Worm (Caenorhabditis elegans) whole organism, L4 larva: ENCODE data around the gene ZK795.2.

Experiments
- F26F4.8 ChIP-seq: fragments of 200-800 bp; sonication (Bioruptor generic); conservative IDR thresholded peaks from 2 replicates; pipeline ENCODE4 v1.3.6; 2022; ENCODE audit warnings: missing genetic modification characterization, missing compliant biosample characterization
- F44E2.7 ChIP-seq: fragments of 200-800 bp; sonication (Bioruptor generic); IDR thresholded peaks from 2 replicates; pipeline ENCODE4 v2.1.2; 2022; ENCODE audit warnings: missing genetic modification characterization, missing compliant biosample characterization
- T20F7.1 ChIP-seq: fragments of 200-800 bp; sonication (Bioruptor generic); optimal IDR thresholded peaks from 2 replicates; lab custom pipeline; 2018; ENCODE audit warnings: mild to moderate bottlenecking, missing genetic modification characterization, missing compliant biosample characterization
- aha-1 ChIP-seq: fragments of 150-350 bp; peaks from one replicate; lab custom pipeline; 2014; ENCODE audit warnings: missing biosample characterization, missing genetic modification characterization
- ceh-44 ChIP-seq: fragments of 200-800 bp; sonication (Bioruptor generic); IDR thresholded peaks from 2 replicates; pipeline ENCODE4 v1.3.6; 2022; ENCODE audit warnings: missing genetic modification reagents, missing genetic modification characterization, missing compliant biosample characterization
- ceh-62 ChIP-seq: sonication (generic microtip); optimal IDR thresholded peaks from 2 replicates; lab custom pipeline; 2017; ENCODE audit warnings: missing biosample characterization, missing genetic modification characterization
- daf-12 ChIP-seq: fragments of 150-350 bp; optimal IDR thresholded peaks from 2 replicates; lab custom pipeline; 2014; ENCODE audit warnings: missing biosample characterization, missing genetic modification reagents, missing genetic modification characterization
- daf-16 ChIP-seq, 3 experiments: sonication (generic microtip); optimal IDR thresholded peaks; 2 replicates each; lab custom pipeline; 2016 to 2017; ENCODE audit warnings: missing genetic modification characterization in 3 of 3, missing genetic modification reagents in 3 of 3, mild to moderate bottlenecking in 2 of 3, missing compliant biosample characterization in 2 of 3, missing biosample characterization in 1 of 3, moderate library complexity in 1 of 3
- dmd-6 ChIP-seq: fragments of 200-800 bp; sonication (Bioruptor generic); IDR thresholded peaks from 2 replicates; pipeline ENCODE4 v1.3.6; 2022; ENCODE audit warnings: missing genetic modification reagents, missing genetic modification characterization, missing compliant biosample characterization
- dpl-1 ChIP-seq: fragments of 150-350 bp; optimal IDR thresholded peaks from 2 replicates; lab custom pipeline; 2014; ENCODE audit warnings: missing biosample characterization, missing genetic modification reagents, missing genetic modification characterization
- dve-1 ChIP-seq: sonication (generic microtip); optimal IDR thresholded peaks from 2 replicates; lab custom pipeline; 2017; ENCODE audit warnings: antibody characterized with exemption, mild to moderate bottlenecking, missing genetic modification characterization, missing compliant biosample characterization; ENCODE audit not compliant: insufficient read depth
- hif-1 ChIP-seq, 2 experiments: sonication (generic microtip); optimal IDR thresholded peaks; 2 replicates each; lab custom pipeline; 2016 to 2017; ENCODE audit warnings: missing compliant biosample characterization in 2 of 2, missing genetic modification characterization in 2 of 2, missing genetic modification reagents in 2 of 2, missing genotype in 2 of 2, mild to moderate bottlenecking in 1 of 2
- hlh-11 ChIP-seq: fragments of 200-800 bp; sonication (Bioruptor generic); optimal IDR thresholded peaks from 2 replicates; lab custom pipeline; 2018; ENCODE audit warnings: mild to moderate bottlenecking, missing genetic modification characterization, missing compliant biosample characterization
- hlh-30 ChIP-seq: sonication (generic microtip); optimal IDR thresholded peaks from 2 replicates; lab custom pipeline; 2017; ENCODE audit warnings: antibody characterized with exemption, mild to moderate bottlenecking, missing genetic modification characterization, missing compliant biosample characterization; ENCODE audit not compliant: insufficient read depth
- jun-1 ChIP-seq: fragments of 150-350 bp; optimal IDR thresholded peaks from 2 replicates; lab custom pipeline; 2014; ENCODE audit warnings: missing biosample characterization, missing genetic modification reagents, missing genetic modification characterization
- lim-7 ChIP-seq: fragments of 200-800 bp; sonication (Bioruptor generic); IDR thresholded peaks from 2 replicates; pipeline ENCODE4 v1.3.6; 2022; ENCODE audit warnings: missing genetic modification characterization, missing compliant biosample characterization
- lin-1 ChIP-seq: fragments of 200-800 bp; sonication (Bioruptor generic); IDR thresholded peaks from 2 replicates; pipeline ENCODE4 v1.3.6; 2022; ENCODE audit warnings: missing genetic modification reagents, missing genetic modification characterization, missing compliant biosample characterization
- lin-15B ChIP-seq: fragments of 150-350 bp; sonication (generic microtip); optimal IDR thresholded peaks from 3 replicates; lab custom pipeline; 2014; ENCODE audit warnings: missing biosample characterization, missing genetic modification characterization
- lsy-2 ChIP-seq, 2 experiments: fragments of 150-350 bp in 1 of 2; sonication (generic microtip) in 1 of 2; optimal IDR thresholded peaks; 2 replicates each; lab custom pipeline; 2014 to 2017; ENCODE audit warnings: missing biosample characterization in 2 of 2, missing genetic modification characterization in 2 of 2
- madf-5 ChIP-seq, 2 experiments: fragments of 200-800 bp; sonication (Bioruptor generic); IDR thresholded peaks; 2 replicates each; pipeline ENCODE4 v1.3.6; 2022; ENCODE audit warnings: missing compliant biosample characterization in 2 of 2, missing genetic modification characterization in 2 of 2
- madf-9 ChIP-seq: fragments of 200-800 bp; sonication (Bioruptor generic); conservative IDR thresholded peaks from 2 replicates; pipeline ENCODE4 v1.3.6; 2022; ENCODE audit warnings: missing genetic modification reagents, missing genetic modification characterization, missing compliant biosample characterization
- mdl-1 ChIP-seq, 2 experiments: fragments of 150-350 bp in 1 of 2; sonication (generic microtip) in 1 of 2; optimal IDR thresholded peaks; 2 replicates each; lab custom pipeline; 2014 to 2017; ENCODE audit warnings: missing biosample characterization in 2 of 2, missing genetic modification characterization in 2 of 2
- mdt-29 ChIP-seq: fragments of 200-800 bp; sonication (Bioruptor generic); IDR thresholded peaks from 2 replicates; pipeline ENCODE4 v1.3.6; 2022; ENCODE audit warnings: missing genetic modification reagents, missing genetic modification characterization, missing compliant biosample characterization
- mes-2 ChIP-seq: sonication (generic microtip); optimal IDR thresholded peaks from 2 replicates; lab custom pipeline; 2016; ENCODE audit warnings: missing genotype, mild to moderate bottlenecking, missing genetic modification characterization, missing compliant biosample characterization; ENCODE audit not compliant: poor library complexity, severe bottlenecking
- mxl-3 ChIP-seq: fragments of 200-800 bp; sonication (Bioruptor generic); optimal IDR thresholded peaks from 2 replicates; lab custom pipeline; 2018; ENCODE audit warnings: mild to moderate bottlenecking, missing genetic modification characterization, missing compliant biosample characterization
- nhr-10 ChIP-seq: fragments of 150-350 bp; optimal IDR thresholded peaks from 2 replicates; lab custom pipeline; 2014; ENCODE audit warnings: missing biosample characterization, missing genetic modification characterization
- nhr-102 ChIP-seq: sonication (generic microtip); optimal IDR thresholded peaks from 2 replicates; lab custom pipeline; 2016; ENCODE audit warnings: mild to moderate bottlenecking, missing genetic modification characterization, moderate library complexity, missing compliant biosample characterization
- nhr-11 ChIP-seq: fragments of 150-350 bp; optimal IDR thresholded peaks from 2 replicates; lab custom pipeline; 2014; ENCODE audit warnings: missing biosample characterization, missing genetic modification characterization
- nhr-28 ChIP-seq: fragments of 150-350 bp; optimal IDR thresholded peaks from 2 replicates; lab custom pipeline; 2014; ENCODE audit warnings: missing biosample characterization, missing genetic modification characterization
- nhr-41 ChIP-seq: fragments of 200-800 bp; sonication (Bioruptor generic); IDR thresholded peaks from 2 replicates; pipeline ENCODE4 v1.3.6; 2022; ENCODE audit warnings: missing genetic modification reagents, missing genetic modification characterization, missing compliant biosample characterization
- nhr-48 ChIP-seq: sonication (generic microtip); optimal IDR thresholded peaks from 2 replicates; lab custom pipeline; 2016; ENCODE audit warnings: mild to moderate bottlenecking, missing genetic modification characterization, missing compliant biosample characterization
- nhr-6 ChIP-seq: fragments of 150-350 bp; optimal IDR thresholded peaks from 2 replicates; lab custom pipeline; 2014; ENCODE audit warnings: missing biosample characterization, missing genetic modification characterization
- nhr-76 ChIP-seq: fragments of 150-350 bp; optimal IDR thresholded peaks from 2 replicates; lab custom pipeline; 2014; ENCODE audit warnings: missing biosample characterization, missing genetic modification characterization
- nhr-77 ChIP-seq: fragments of 150-350 bp; optimal IDR thresholded peaks from 2 replicates; lab custom pipeline; 2014; ENCODE audit warnings: missing biosample characterization, missing genetic modification characterization
- pha-4 ChIP-seq, 2 experiments: fragments of 150-350 bp in 1 of 2; fragments of 200-800 bp in 1 of 2; sonication (Bioruptor generic) in 1 of 2; IDR thresholded peaks in 1 of 2; optimal IDR thresholded peaks in 1 of 2; 2 replicates each; pipeline versions ENCODE4 v1.3.6 to Lab custom; 2014 to 2022; ENCODE audit warnings: missing genetic modification characterization in 2 of 2, missing genetic modification reagents in 2 of 2, missing biosample characterization in 1 of 2, missing compliant biosample characterization in 1 of 2
- php-3 ChIP-seq: fragments of 200-800 bp; sonication (Bioruptor generic); IDR thresholded peaks from 2 replicates; pipeline ENCODE4 v1.3.6; 2022; ENCODE audit warnings: missing genetic modification reagents, missing genetic modification characterization, missing compliant biosample characterization
- pqm-1 ChIP-seq: sonication (generic microtip); optimal IDR thresholded peaks from 2 replicates; lab custom pipeline; 2017; ENCODE audit warnings: missing biosample characterization, missing genetic modification characterization
- rbr-2 ChIP-seq: sonication (generic microtip); optimal IDR thresholded peaks from 2 replicates; lab custom pipeline; 2016; ENCODE audit warnings: missing genotype, missing genetic modification characterization, missing compliant biosample characterization
- skn-1 ChIP-seq: fragments of 150-350 bp; optimal IDR thresholded peaks from 2 replicates; lab custom pipeline; 2014; ENCODE audit warnings: missing biosample characterization, missing genetic modification characterization
- snpc-1.2 ChIP-seq: fragments of 200-800 bp; sonication (Bioruptor generic); IDR thresholded peaks from 2 replicates; pipeline ENCODE4 v1.3.6; 2022; ENCODE audit warnings: missing genetic modification reagents, missing genetic modification characterization, missing compliant biosample characterization
- unc-62 ChIP-seq, 3 experiments: fragments of 150-350 bp in 1 of 3; sonication (generic microtip); optimal IDR thresholded peaks in 2 of 3; peaks in 1 of 3; 1 replicate in 1 of 3; 2 replicates in 2 of 3; lab custom pipeline; 2014 to 2017; ENCODE audit warnings: missing biosample characterization in 3 of 3, missing genetic modification characterization in 3 of 3, missing genetic modification reagents in 3 of 3, missing genotype in 1 of 3
- ztf-7 ChIP-seq: fragments of 150-350 bp; optimal IDR thresholded peaks from 2 replicates; lab custom pipeline; 2014; ENCODE audit warnings: missing biosample characterization, missing genetic modification characterization

ZK795.2 gene

ce11 chrIV:12536358-12536757 is 22.4 kb downstream of the ZK795.2 start:
- no peak for TF ChIP-seq F44E2.7
- no peak for TF ChIP-seq lin-15B
- no peak for TF ChIP-seq dpl-1 (GFP tag; lab: Kevin White, UChicago)
- TF ChIP-seq madf-9 (GFP tag; lab: Robert Waterston, UW), result no peak
- TF ChIP-seq mes-2 (tag; lab: Kevin White, UChicago), result no peak
- TF ChIP-seq unc-62 (GFP tag; optimal IDR thresholded peaks at IDR 0.05 in 1 of 2; lab: Kevin White, UChicago), result no peak
- TF ChIP-seq unc-62 (tag; optimal IDR thresholded peaks at IDR 0.05; lab: Kevin White, UChicago), result no peak
- no peak for TF ChIP-seq snpc-1.2 (GFP tag; lab: Robert Waterston, UW)
- no peak for TF ChIP-seq nhr-77 (tag; lab: Kevin White, UChicago)
- no peak for TF ChIP-seq nhr-10 (tag; lab: Kevin White, UChicago)
- no peak for TF ChIP-seq nhr-41 (GFP tag; lab: Robert Waterston, UW)
- no peak for TF ChIP-seq jun-1 (tag; lab: Kevin White, UChicago)
- no peak for TF ChIP-seq lsy-2 (tag; optimal IDR thresholded peaks at IDR 0.05; lab: Kevin White, UChicago)
- no peak for TF ChIP-seq madf-5 (GFP tag; IDR thresholded peaks at IDR 0.05; lab: Robert Waterston, UW)
- TF ChIP-seq rbr-2 (tag; lab: Kevin White, UChicago), result no peak
- no peak for TF ChIP-seq pha-4 (GFP tag; IDR thresholded peaks at IDR 0.05; lab: Robert Waterston, UW)
- TF ChIP-seq pha-4 (tag; optimal IDR thresholded peaks at IDR 0.05; lab: Kevin White, UChicago), result no peak

ce11 chrIV:12531464-12531863 is 27.3 kb downstream of the ZK795.2 start:
- TF ChIP-seq daf-12 (tag; lab: Kevin White, UChicago), result no peak
- peak; percentile 21 for TF ChIP-seq aha-1

ce11 chrIV:12531047-12531446 is 27.7 kb downstream of the ZK795.2 start, which contains the start of gene F53B2.5:
F53B2.5 (minus strand) TSS chrIV:12531147.
- TF ChIP-seq skn-1 (no peak), mdt-29 (GFP tag; lab: Robert Waterston, UW) (no peak)

- peak; percentile 56 for TF ChIP-seq nhr-77 (tag; lab: Kevin White, UChicago)
- peak; percentile 52 for TF ChIP-seq mes-2 (tag; lab: Kevin White, UChicago)
- TF ChIP-seq php-3 (GFP tag; lab: Robert Waterston, UW), result 0 out of 2 replicates have a peak, but pooled peaks have one; percentile 38
- peak; percentile 17 to 37 for TF ChIP-seq lsy-2 (tag; optimal IDR thresholded peaks at IDR 0.05; lab: Kevin White, UChicago)
- TF ChIP-seq dve-1 (tag; lab: Kevin White, UChicago), result peak; percentile 73
- peak; percentile 15 for TF ChIP-seq dpl-1 (GFP tag; lab: Kevin White, UChicago)
- peak; percentile 81 for TF ChIP-seq dmd-6 (GFP tag; lab: Robert Waterston, UW)
- peak; percentile 88 for TF ChIP-seq pqm-1 (tag; lab: Kevin White, UChicago)
- TF ChIP-seq ztf-7 (tag; lab: Kevin White, UChicago), result peak; percentile 53
- TF ChIP-seq mxl-3 (GFP tag; lab: Kevin White, UChicago), result peak; percentile 10
- TF ChIP-seq lim-7 (GFP tag; lab: Robert Waterston, UW), result no peak
- TF ChIP-seq unc-62 (GFP tag; optimal IDR thresholded peaks at IDR 0.05 in 1 of 2; lab: Kevin White, UChicago), result peak in 1 of 2 experiments; percentile 26
- TF ChIP-seq unc-62 (tag; optimal IDR thresholded peaks at IDR 0.05; lab: Kevin White, UChicago), result no peak
- no peak for TF ChIP-seq hif-1 (tag; optimal IDR thresholded peaks at IDR 0.05; lab: Kevin White, UChicago)
- TF ChIP-seq nhr-6, result peak; percentile 95
- no peak for TF ChIP-seq F26F4.8 (GFP tag; lab: Robert Waterston, UW)
- TF ChIP-seq mdl-1 (tag; optimal IDR thresholded peaks at IDR 0.05; lab: Kevin White, UChicago), result peak in 1 of 2 experiments; percentile 8
- TF ChIP-seq lin-1 (GFP tag; lab: Robert Waterston, UW), result peak; percentile 48; the same call in 1 of the 2 replicates
- no peak for TF ChIP-seq nhr-76 (tag; lab: Kevin White, UChicago)
- peak; percentile 50 for TF ChIP-seq T20F7.1 (GFP tag; lab: Kevin White, UChicago)
- TF ChIP-seq daf-16 (GFP tag; optimal IDR thresholded peaks at IDR 0.05; lab: Kevin White, UChicago), result peak in 1 of 2 experiments; percentile 40
- peak; percentile 98 for TF ChIP-seq daf-16 (tag; optimal IDR thresholded peaks at IDR 0.05; lab: Kevin White, UChicago)
- peak; percentile 67 for TF ChIP-seq hlh-30
- TF ChIP-seq hlh-11 (tag; lab: Kevin White, UChicago), result peak; percentile 75
- TF ChIP-seq nhr-48 (tag; lab: Kevin White, UChicago), result peak; percentile 23
- peak; percentile 37 for TF ChIP-seq nhr-102 (tag; lab: Kevin White, UChicago)
- peak; percentile 10 for TF ChIP-seq nhr-11 (tag; lab: Kevin White, UChicago)
- TF ChIP-seq ceh-62, result no peak
- no peak for TF ChIP-seq ceh-44 (GFP tag; lab: Robert Waterston, UW)
- TF ChIP-seq nhr-28 (tag; lab: Kevin White, UChicago), result peak; percentile 99
Measured at ce11 chrIV:12527217-12527616, 31.6 kb downstream of the ZK795.2 start, which contains the start of gene F53B2.8. F53B2.8 (minus strand) TSS chrIV:12527396.
